Fruit fly (Drosophila melanogaster) Kc167 (cell line): ENCODE measurements around the gene CG45154.

Experiments used
- Sin3A ChIP-seq: fragments of >200 bp; optimal IDR thresholded peaks from 2 replicates; lab custom pipeline; 2018; ENCODE audit warnings: missing external identifiers
- psq ChIP-seq: fragments of >200 bp; optimal IDR thresholded peaks from 2 replicates; lab custom pipeline; 2017; ENCODE audit warnings: missing external identifiers
- ttk ChIP-seq: sonication (Bioruptor generic); optimal IDR thresholded peaks from 2 replicates; lab custom pipeline; 2017; ENCODE audit warnings: missing external identifiers

- no peak for TF ChIP-seq ttk (lab: Kevin White, UChicago)
- TF ChIP-seq psq (lab: Kevin White, UChicago) = no peak
- no peak for TF ChIP-seq Sin3A
These were observed 40.6 kb downstream of the CG45154 start, which contains the start of gene CG1503 for dm6 chrX:21106269-21106668.
